Fruit fly (Drosophila melanogaster) whole organism, prepupa: ENCODE data around the gene Galphai.

Experiments used
- CG10631 ChIP-seq: fragments of 200-800 bp; sonication (Bioruptor generic); optimal IDR thresholded peaks from 2 replicates; lab custom pipeline; 2016; ENCODE audit warnings: missing biosample characterization, missing genetic modification characterization
- CG10669 ChIP-seq: fragments of 200-800 bp; sonication (Bioruptor generic); optimal IDR thresholded peaks from 3 replicates; lab custom pipeline; 2018; ENCODE audit warnings: missing biosample characterization, mild to moderate bottlenecking, missing genetic modification characterization, moderate library complexity
- CG11762 ChIP-seq: fragments of 200-800 bp; sonication (Bioruptor generic); optimal IDR thresholded peaks from 3 replicates; lab custom pipeline; 2016; ENCODE audit warnings: missing biosample characterization, missing genetic modification characterization; ENCODE audit not compliant: insufficient read depth
- CG1621 ChIP-seq: fragments of 200-800 bp; sonication (Bioruptor generic); optimal IDR thresholded peaks from 3 replicates; lab custom pipeline; 2018; ENCODE audit warnings: missing biosample characterization, mild to moderate bottlenecking, missing genetic modification characterization
- CG31627 ChIP-seq: fragments of 200-800 bp; sonication (Bioruptor generic); optimal IDR thresholded peaks from 3 replicates; lab custom pipeline; 2016; ENCODE audit warnings: missing biosample characterization, missing genetic modification characterization
- CG32006 ChIP-seq: fragments of 200-800 bp; sonication (Bioruptor generic); optimal IDR thresholded peaks from 3 replicates; lab custom pipeline; 2017; ENCODE audit warnings: missing biosample characterization, mild to moderate bottlenecking, missing genetic modification characterization
- CG34406 ChIP-seq: fragments of 200-800 bp; sonication (Bioruptor generic); optimal IDR thresholded peaks from 3 replicates; lab custom pipeline; 2016; ENCODE audit warnings: missing biosample characterization, missing genetic modification characterization
- CG3919 ChIP-seq: fragments of 200-800 bp; sonication (Bioruptor generic); optimal IDR thresholded peaks from 3 replicates; lab custom pipeline; 2016; ENCODE audit warnings: missing biosample characterization, missing genetic modification characterization
- CG4318 ChIP-seq: fragments of 200-800 bp; sonication (Bioruptor generic); optimal IDR thresholded peaks from 3 replicates; lab custom pipeline; 2017; ENCODE audit warnings: missing biosample characterization, mild to moderate bottlenecking, missing genetic modification characterization
- CG6163 ChIP-seq: fragments of 200-800 bp; sonication (Bioruptor generic); IDR thresholded peaks from 3 replicates; pipeline ENCODE4 v1.3.6; 2022; ENCODE audit warnings: missing biosample characterization, missing genetic modification characterization
- CG6276 ChIP-seq: fragments of 200-800 bp; sonication (Bioruptor generic); optimal IDR thresholded peaks from 2 replicates; lab custom pipeline; 2017; ENCODE audit warnings: missing biosample characterization, mild to moderate bottlenecking, missing genetic modification characterization
- CG6792 ChIP-seq: fragments of 200-800 bp; sonication (Bioruptor generic); optimal IDR thresholded peaks from 3 replicates; lab custom pipeline; 2016; ENCODE audit warnings: missing biosample characterization, missing genetic modification characterization
- CG6808 ChIP-seq: fragments of 200-800 bp; sonication (Bioruptor generic); optimal IDR thresholded peaks from 3 replicates; lab custom pipeline; 2017; ENCODE audit warnings: missing biosample characterization, missing genetic modification characterization, mild to moderate bottlenecking, moderate library complexity, missing genetic modification reagents
- CG6854 ChIP-seq: fragments of 200-800 bp; sonication (Bioruptor generic); optimal IDR thresholded peaks from 2 replicates; lab custom pipeline; 2017; ENCODE audit warnings: missing biosample characterization, mild to moderate bottlenecking, missing genetic modification characterization
- CG7368 ChIP-seq: fragments of 200-800 bp; sonication (Bioruptor generic); optimal IDR thresholded peaks from 3 replicates; lab custom pipeline; 2016; ENCODE audit warnings: missing biosample characterization, missing genetic modification characterization
- CG8119 ChIP-seq: fragments of 200-800 bp; sonication (Bioruptor generic); IDR thresholded peaks from 3 replicates; pipeline ENCODE4 v1.3.6; 2022; ENCODE audit warnings: missing biosample characterization, missing genetic modification characterization
- CG8319 ChIP-seq: fragments of 200-800 bp; sonication (Bioruptor generic); optimal IDR thresholded peaks from 3 replicates; lab custom pipeline; 2016; ENCODE audit warnings: missing biosample characterization, missing genetic modification characterization
- CG8632 ChIP-seq: fragments of 200-800 bp; sonication (Bioruptor generic); optimal IDR thresholded peaks from 3 replicates; lab custom pipeline; 2016; ENCODE audit warnings: missing biosample characterization, missing genetic modification characterization
- CG9139 ChIP-seq: fragments of 200-800 bp; sonication (Bioruptor generic); optimal IDR thresholded peaks from 3 replicates; lab custom pipeline; 2017; ENCODE audit warnings: missing biosample characterization, mild to moderate bottlenecking, missing genetic modification characterization
- Eip78C ChIP-seq: fragments of 200-800 bp; sonication (Bioruptor generic); peaks from one replicate; lab custom pipeline; 2016; ENCODE audit warnings: missing biosample characterization, missing genetic modification characterization
- Ets21C ChIP-seq: fragments of 200-800 bp; sonication (Bioruptor generic); optimal IDR thresholded peaks from 3 replicates; lab custom pipeline; 2016; ENCODE audit warnings: missing biosample characterization, missing genetic modification characterization
- Gug ChIP-seq: fragments of 200-800 bp; sonication (Bioruptor generic); IDR thresholded peaks from 2 replicates; pipeline ENCODE4 v1.3.6; 2022; ENCODE audit warnings: missing biosample characterization, missing genetic modification characterization
- Hr39 ChIP-seq: fragments of 200-800 bp; sonication (Bioruptor generic); optimal IDR thresholded peaks from 2 replicates; lab custom pipeline; 2016; ENCODE audit warnings: missing biosample characterization, missing genetic modification characterization
- Lpt ChIP-seq: fragments of 200-800 bp; sonication (Bioruptor generic); optimal IDR thresholded peaks from 3 replicates; lab custom pipeline; 2016; ENCODE audit warnings: missing biosample characterization, missing genetic modification characterization
- OdsH ChIP-seq: fragments of 200-800 bp; sonication (Bioruptor generic); optimal IDR thresholded peaks from 3 replicates; lab custom pipeline; 2016; ENCODE audit warnings: missing biosample characterization, missing genetic modification characterization
- Sox102F ChIP-seq: fragments of 200-800 bp; sonication (Bioruptor generic); optimal IDR thresholded peaks from 2 replicates; lab custom pipeline; 2016; ENCODE audit warnings: missing biosample characterization, mild to moderate bottlenecking, missing genetic modification characterization
- Sox15 ChIP-seq: fragments of 200-800 bp; sonication (Bioruptor generic); optimal IDR thresholded peaks from 3 replicates; lab custom pipeline; 2016; ENCODE audit warnings: missing biosample characterization, missing genetic modification characterization
- achi ChIP-seq: fragments of 200-800 bp; sonication (Bioruptor generic); optimal IDR thresholded peaks from 3 replicates; lab custom pipeline; 2016; ENCODE audit warnings: missing biosample characterization, missing genetic modification characterization
- acj6 ChIP-seq: fragments of 200-800 bp; sonication (Bioruptor generic); optimal IDR thresholded peaks from 3 replicates; lab custom pipeline; 2016; ENCODE audit warnings: missing biosample characterization, missing genetic modification characterization
- cyc ChIP-seq: fragments of 200-800 bp; sonication (Bioruptor generic); optimal IDR thresholded peaks from 3 replicates; lab custom pipeline; 2016; ENCODE audit warnings: missing biosample characterization, missing genetic modification characterization
- dsx ChIP-seq: fragments of 200-800 bp; optimal IDR thresholded peaks from 3 replicates; lab custom pipeline; 2019; ENCODE audit warnings: missing biosample characterization, mild to moderate bottlenecking, missing genetic modification characterization, moderate library complexity; ENCODE audit not compliant: poor library complexity, severe bottlenecking
- eg ChIP-seq: fragments of 200-800 bp; sonication (Bioruptor generic); IDR thresholded peaks from 3 replicates; pipeline ENCODE4 v1.3.6; 2022; ENCODE audit warnings: missing biosample characterization, missing genetic modification characterization
- esn ChIP-seq: fragments of 200-800 bp; sonication (Bioruptor generic); optimal IDR thresholded peaks from 2 replicates; lab custom pipeline; 2016; ENCODE audit warnings: missing biosample characterization, mild to moderate bottlenecking, missing genetic modification characterization, moderate library complexity
- fd59A ChIP-seq: fragments of 200-800 bp; sonication (Bioruptor generic); optimal IDR thresholded peaks from 2 replicates; lab custom pipeline; 2017; ENCODE audit warnings: missing biosample characterization, mild to moderate bottlenecking, missing genetic modification characterization, missing genetic modification reagents
- fd85E ChIP-seq: fragments of 200-800 bp; sonication (Bioruptor generic); optimal IDR thresholded peaks from 3 replicates; lab custom pipeline; 2016; ENCODE audit warnings: missing biosample characterization, missing genetic modification characterization
- salr ChIP-seq, 2 experiments: fragments of 200-800 bp; sonication (Bioruptor generic); optimal IDR thresholded peaks; 3 replicates each; lab custom pipeline; 2016 to 2018; ENCODE audit warnings: missing biosample characterization in 2 of 2, missing genetic modification characterization in 2 of 2, mild to moderate bottlenecking in 1 of 2
- spab ChIP-seq: fragments of 200-800 bp; sonication (Bioruptor generic); optimal IDR thresholded peaks from 2 replicates; lab custom pipeline; 2017; ENCODE audit warnings: missing biosample characterization, mild to moderate bottlenecking, missing genetic modification characterization, missing genetic modification reagents
- ss ChIP-seq, 2 experiments: fragments of 200-800 bp; sonication (Bioruptor generic); optimal IDR thresholded peaks; 2 replicates in 1 of 2; 3 replicates in 1 of 2; lab custom pipeline; 2017 to 2018; ENCODE audit warnings: mild to moderate bottlenecking in 2 of 2, missing biosample characterization in 2 of 2, missing genetic modification characterization in 2 of 2, moderate library complexity in 1 of 2
- svp ChIP-seq: fragments of 200-800 bp; sonication (Bioruptor generic); peaks from one replicate; lab custom pipeline; 2016; ENCODE audit warnings: missing biosample characterization, missing genetic modification characterization
- topi ChIP-seq: fragments of 200-800 bp; sonication (Bioruptor generic); optimal IDR thresholded peaks from 3 replicates; lab custom pipeline; 2016; ENCODE audit warnings: missing biosample characterization, missing genetic modification characterization
- vri ChIP-seq: fragments of 200-800 bp; sonication (Bioruptor generic); optimal IDR thresholded peaks from 3 replicates; lab custom pipeline; 2016; ENCODE audit warnings: missing biosample characterization, mild to moderate bottlenecking, missing genetic modification characterization

The Galphai gene

DNA sequence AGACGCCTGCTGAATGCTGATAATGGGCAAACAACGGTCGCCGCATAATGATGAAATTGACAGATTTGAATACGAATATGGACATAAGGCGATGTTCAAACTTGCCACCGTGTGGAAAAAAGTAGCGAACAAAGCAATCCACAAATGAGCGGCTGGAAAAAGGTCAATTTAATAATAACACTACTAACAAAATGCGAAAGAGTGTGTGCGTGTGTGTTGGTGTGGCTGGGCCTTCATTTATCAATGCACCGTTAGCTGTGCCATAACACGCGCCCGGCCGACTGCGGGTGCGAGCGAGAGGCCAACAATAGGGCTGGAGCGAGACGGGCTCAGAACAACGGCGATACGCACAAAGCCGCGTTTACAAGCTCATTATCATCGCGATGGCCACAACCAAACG lies 4.0 kb downstream of the Galphai start:
- TF ChIP-seq CG32006 (GFP tag; lab: Kevin White, UChicago) (no peak), svp (GFP tag; lab: Kevin White, UChicago) (peak; percentile 18), Eip78C (peak; percentile 1), spab (GFP tag; lab: Kevin White, UChicago) (no peak), vri (peak; percentile 3)
- TF ChIP-seq, all 60 proteins: peak for 3

DNA sequence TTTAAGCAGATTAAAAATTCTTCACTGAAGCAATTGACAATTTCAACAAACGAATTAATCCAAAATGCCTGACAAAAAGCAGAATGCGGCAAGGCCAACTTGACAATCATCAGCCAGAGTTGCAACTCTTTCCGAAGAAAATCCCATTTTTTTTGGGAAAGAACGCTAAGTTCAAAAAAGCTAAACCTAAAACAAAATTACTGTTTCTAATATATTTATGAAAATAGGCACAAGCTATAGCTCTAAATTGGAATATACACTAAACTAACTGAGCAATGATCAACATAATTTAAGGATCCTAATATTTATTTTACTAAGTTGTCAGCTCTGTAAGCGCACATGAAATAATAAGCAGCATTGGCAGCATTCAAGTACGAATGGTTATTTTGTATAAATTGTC lies 7.5 kb downstream of the Galphai start, which contains the start of gene CG10063:
CG10063 (minus strand) TSS at position 101 of the 400 bp plus-strand sequence.
- peak; percentile 75 for TF ChIP-seq CG6808
- no peak for TF ChIP-seq CG6854 (GFP tag; lab: Kevin White, UChicago)
- TF ChIP-seq, all 60 proteins: peak for 1

DNA sequence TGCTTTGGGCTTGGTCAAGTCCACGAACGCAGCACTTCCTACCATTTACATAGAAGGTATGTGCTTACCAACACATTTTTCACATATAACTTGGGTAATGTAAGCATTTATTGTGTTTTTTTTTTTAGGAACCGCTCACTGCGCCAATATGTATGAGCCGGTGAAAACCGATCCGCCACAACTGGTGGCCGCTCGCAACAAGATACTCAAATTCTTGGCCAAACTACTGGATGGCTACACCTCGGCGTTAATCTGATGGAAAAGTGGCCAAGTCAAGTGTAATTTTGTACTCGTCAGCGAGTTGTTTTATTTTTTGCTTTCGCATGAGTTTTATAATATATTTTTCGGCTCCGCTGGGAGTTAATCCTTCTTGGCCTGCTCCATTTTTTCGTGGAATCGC lies 8.5 kb downstream of the Galphai start:
- TF ChIP-seq Sox15 (GFP tag; lab: Kevin White, UChicago) (no peak), CG31627 (GFP tag; lab: Kevin White, UChicago) (no peak), cyc (GFP tag; lab: Kevin White, UChicago) (no peak), Hr39 (GFP tag; lab: Kevin White, UChicago) (no peak), CG6276 (GFP tag; lab: Kevin White, UChicago) (no peak), CG6808 (no peak), Sox102F (GFP tag; lab: Kevin White, UChicago) (no peak), CG8632 (GFP tag; lab: Kevin White, UChicago) (no peak), CG9139 (GFP tag; lab: Kevin White, UChicago) (no peak)

DNA sequence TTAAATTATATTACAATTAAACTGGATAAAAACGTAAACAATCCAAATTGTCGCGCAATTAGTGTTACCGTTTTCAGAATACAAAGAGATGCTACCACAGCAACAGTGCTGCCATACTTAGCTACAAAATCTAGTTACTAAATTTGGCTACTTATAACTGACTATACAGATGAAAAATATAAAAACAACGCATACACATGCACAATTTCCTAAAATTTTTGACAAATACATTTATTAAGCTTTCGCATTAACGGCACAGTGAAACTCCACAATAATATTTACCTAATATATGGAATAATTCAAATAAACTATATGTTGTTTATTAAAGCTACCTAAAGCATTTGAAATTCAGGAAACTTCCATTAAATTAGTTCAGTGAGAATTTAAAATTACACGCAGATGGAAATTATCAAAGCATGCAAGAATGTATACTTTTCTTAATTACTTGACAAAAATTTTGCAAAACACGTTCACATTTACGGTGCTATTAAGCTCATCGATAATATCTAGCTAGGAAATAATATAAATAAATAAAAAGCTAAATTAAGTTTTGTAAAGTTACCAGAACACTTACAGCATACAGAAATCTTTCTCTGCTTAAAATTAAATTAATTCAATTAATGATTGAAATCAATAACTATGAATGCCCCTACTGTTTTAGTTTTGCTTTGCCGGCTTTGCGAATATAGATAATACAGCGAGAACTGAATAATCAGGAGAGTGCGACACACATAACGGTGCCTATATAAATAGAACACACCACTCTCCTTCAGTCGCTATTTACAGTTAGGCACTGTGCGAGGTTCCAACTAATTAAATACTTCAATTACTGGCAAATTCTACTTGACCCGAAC lies 10.7 kb downstream of the Galphai start, which contains the start of the genes Mis12 and CG9953:
Mis12 (minus strand) TSS at position 88 of the 854 bp plus-strand sequence.
CG9953 (plus strand) TSS at position 698 of the 854 bp plus-strand sequence.
- TF ChIP-seq CG34406 (GFP tag; lab: Kevin White, UChicago), result peak; percentile 19
- peak; percentile 13 for TF ChIP-seq topi
- no peak for TF ChIP-seq salr (GFP tag; optimal IDR thresholded peaks at IDR 0.05; lab: Kevin White, UChicago)
- peak; percentile 31 for TF ChIP-seq CG6808
- TF ChIP-seq CG6163 (GFP tag; lab: Robert Waterston, UW), result peak; percentile 74
- TF ChIP-seq CG9139 (GFP tag; lab: Kevin White, UChicago), result no peak
- peak; percentile 32 for TF ChIP-seq acj6 (GFP tag; lab: Kevin White, UChicago)
- TF ChIP-seq Sox102F (GFP tag; lab: Kevin White, UChicago), result no peak
- TF ChIP-seq cyc (GFP tag; lab: Kevin White, UChicago), result peak; percentile 23
- peak; percentile 27; the same call in 1 of the 2 replicates for TF ChIP-seq Gug (GFP tag; lab: Robert Waterston, UW)
- TF ChIP-seq CG11762 (GFP tag; lab: Kevin White, UChicago), result no peak
- peak; percentile 44 for TF ChIP-seq CG10631 (GFP tag; lab: Kevin White, UChicago)
- peak; percentile 44 for TF ChIP-seq CG3919 (GFP tag; lab: Kevin White, UChicago)
- TF ChIP-seq CG4318 (GFP tag; lab: Kevin White, UChicago), result peak; percentile 55
- TF ChIP-seq CG31627 (GFP tag; lab: Kevin White, UChicago), result peak; percentile 42
- peak; percentile 23 for TF ChIP-seq CG6792 (GFP tag; lab: Kevin White, UChicago)
- no peak for TF ChIP-seq fd85E (GFP tag; lab: Kevin White, UChicago)
- TF ChIP-seq CG8632 (GFP tag; lab: Kevin White, UChicago), result peak; percentile 40
- no peak; the same call in 2 of the 3 replicates for TF ChIP-seq CG8119 (GFP tag; lab: Robert Waterston, UW)
- peak; percentile 24 for TF ChIP-seq Hr39 (GFP tag; lab: Kevin White, UChicago)
- TF ChIP-seq fd59A (GFP tag; lab: Kevin White, UChicago), result no peak
- no peak for TF ChIP-seq dsx (GFP tag; lab: Kevin White, UChicago)
- peak; percentile 63 for TF ChIP-seq esn (GFP tag; lab: Kevin White, UChicago)
- no peak for TF ChIP-seq Lpt
- peak; percentile 86 for TF ChIP-seq Eip78C
- no peak for TF ChIP-seq CG1621 (tag; lab: Kevin White, UChicago)
- TF ChIP-seq CG8319 (GFP tag; lab: Kevin White, UChicago), result no peak
- peak; percentile 67 for TF ChIP-seq CG32006 (GFP tag; lab: Kevin White, UChicago)
- TF ChIP-seq CG7368 (GFP tag; lab: Kevin White, UChicago), result no peak
- TF ChIP-seq achi, result peak; percentile 48
- TF ChIP-seq svp (GFP tag; lab: Kevin White, UChicago), result peak; percentile 80
- TF ChIP-seq Sox15 (GFP tag; lab: Kevin White, UChicago), result peak; percentile 28
- TF ChIP-seq Ets21C (GFP tag; lab: Kevin White, UChicago), result no peak
- peak; percentile 80 for TF ChIP-seq eg
- TF ChIP-seq spab (GFP tag; lab: Kevin White, UChicago), result no peak
- peak; percentile 32 for TF ChIP-seq OdsH (GFP tag; lab: Kevin White, UChicago)
- TF ChIP-seq CG10669 (GFP tag; lab: Kevin White, UChicago), result peak; percentile 19
- no peak for TF ChIP-seq ss (GFP tag; optimal IDR thresholded peaks at IDR 0.05; lab: Kevin White, UChicago)
